Worm (Caenorhabditis elegans) whole organism, mixed stage, embryonic: Measurements from ENCODE around the gene C24D10.4.

Source experiments
- bed-3 ChIP-seq: fragments of 200-800 bp; sonication (Bioruptor generic); optimal IDR thresholded peaks from 3 replicates; lab custom pipeline; 2018; ENCODE audit warnings: mild to moderate bottlenecking, missing genetic modification characterization, moderate library complexity, missing compliant biosample characterization
- blmp-1 ChIP-seq: fragments of 150-350 bp; optimal IDR thresholded peaks from 2 replicates; lab custom pipeline; 2014; ENCODE audit warnings: missing biosample characterization, missing genetic modification characterization
- ceh-43 ChIP-seq: fragments of 200-800 bp; sonication (Bioruptor generic); optimal IDR thresholded peaks from 2 replicates; lab custom pipeline; 2018; ENCODE audit warnings: mild to moderate bottlenecking, missing genetic modification characterization, moderate library complexity, missing compliant biosample characterization
- ces-1 ChIP-seq: fragments of 150-350 bp; optimal IDR thresholded peaks from 2 replicates; lab custom pipeline; 2014; ENCODE audit warnings: missing biosample characterization, missing genetic modification reagents, missing genetic modification characterization
- elt-3 ChIP-seq: fragments of 150-350 bp; optimal IDR thresholded peaks from 2 replicates; lab custom pipeline; 2014; ENCODE audit warnings: missing biosample characterization, missing genetic modification characterization
- lin-13 ChIP-seq: fragments of 150-350 bp; optimal IDR thresholded peaks from 2 replicates; lab custom pipeline; 2014; ENCODE audit warnings: missing biosample characterization, missing genetic modification characterization
- lsy-2 ChIP-seq: fragments of 150-350 bp; optimal IDR thresholded peaks from 2 replicates; lab custom pipeline; 2014; ENCODE audit warnings: missing biosample characterization, missing genetic modification characterization
- nhr-12 ChIP-seq: fragments of 150-350 bp; optimal IDR thresholded peaks from 2 replicates; lab custom pipeline; 2014; ENCODE audit warnings: missing biosample characterization, missing genetic modification characterization
- snpc-4 ChIP-seq: fragments of 150-350 bp; optimal IDR thresholded peaks from 2 replicates; lab custom pipeline; 2014; ENCODE audit warnings: missing biosample characterization, missing genetic modification characterization
- unc-39 ChIP-seq: fragments of 150-350 bp; optimal IDR thresholded peaks from 2 replicates; lab custom pipeline; 2014; ENCODE audit warnings: missing biosample characterization, missing genetic modification characterization

DNA sequence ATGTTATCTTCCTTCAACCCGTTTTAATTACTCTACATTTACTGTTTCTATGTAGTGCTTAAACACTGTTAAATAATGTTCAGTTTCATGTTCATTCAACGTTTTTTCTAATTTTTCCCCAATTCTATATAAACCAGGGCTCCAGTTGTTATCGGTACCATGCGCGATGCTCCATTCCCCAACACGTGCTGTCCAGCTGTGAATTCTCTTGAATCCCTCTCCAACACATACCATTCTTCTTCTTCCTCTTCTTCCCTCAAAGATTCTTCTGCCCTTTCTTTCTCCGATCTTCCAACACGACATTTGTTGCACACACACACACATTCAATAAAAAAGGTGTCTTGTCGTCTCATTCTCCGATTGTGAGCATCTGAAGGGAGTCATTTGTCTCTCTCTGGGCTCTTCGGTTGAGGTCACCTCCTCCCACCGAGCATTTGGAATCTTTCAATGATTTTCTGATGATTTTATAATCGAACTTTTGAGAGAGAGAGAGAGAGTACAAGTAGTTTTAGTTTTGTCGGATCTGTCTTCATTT, 11.7 kb downstream of the C24D10.4 start:
- TF ChIP-seq bed-3 (GFP tag; lab: Kevin White, UChicago) (no peak), unc-39 (tag; lab: Kevin White, UChicago) (no peak), blmp-1 (tag; lab: Kevin White, UChicago) (no peak), snpc-4 (tag; lab: Kevin White, UChicago) (no peak), lin-13 (tag; lab: Kevin White, UChicago) (no peak), ceh-43 (GFP tag; lab: Kevin White, UChicago) (no peak), ces-1 (GFP tag; lab: Kevin White, UChicago) (no peak), lsy-2 (no peak), elt-3 (no peak), nhr-12 (no peak)
